Fruit fly (Drosophila melanogaster): ENCODE results near the gene APC4.

The APC4 gene

DNA sequence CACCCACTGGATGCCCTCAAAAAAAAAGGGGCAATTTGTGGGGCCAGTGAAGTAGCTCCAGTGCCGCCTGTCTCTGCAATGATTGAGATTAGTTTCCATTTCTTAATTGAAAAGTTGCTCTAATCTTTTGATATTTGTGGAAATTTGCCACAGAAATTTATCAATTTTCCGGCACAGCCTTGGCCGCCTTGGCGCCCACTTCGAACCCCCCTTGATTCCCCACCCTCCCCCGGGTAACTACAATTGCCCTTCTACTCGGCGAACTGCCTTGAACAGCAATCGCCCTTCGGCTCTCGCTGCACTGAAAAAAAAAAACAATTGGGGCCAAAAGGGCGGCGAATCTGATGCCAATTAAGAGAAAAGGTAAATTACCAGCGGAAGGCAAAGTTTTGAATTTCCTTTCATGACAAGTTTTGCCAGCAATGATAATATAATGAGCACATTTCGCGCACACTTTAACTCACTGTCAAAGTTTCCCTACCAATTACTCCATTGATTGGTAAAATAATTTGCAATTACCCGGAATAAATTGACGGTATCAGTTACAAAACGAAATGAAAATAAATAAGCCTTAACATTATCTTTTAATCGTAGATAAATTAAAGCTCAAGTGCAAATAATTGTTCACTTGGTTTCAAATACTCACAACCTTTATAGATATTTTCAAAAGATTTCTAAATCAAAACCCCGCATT, 37.1 kb downstream of the APC4 start:
- no peak for TF ChIP-seq CTCF (optimal IDR thresholded peaks at IDR 0.05)
- no peak for TF ChIP-seq CG8478 (optimal IDR thresholded peaks at IDR 0.05)

- TF ChIP-seq CTCF (optimal IDR thresholded peaks at IDR 0.05) (no peak), CG8478 (optimal IDR thresholded peaks at IDR 0.05) (no peak)
These were observed 38.4 kb downstream of the APC4 start for dm6 chrX:9120828-9121754.

dm6 chrX:9122492-9122891, 39.8 kb downstream of the APC4 start:
- TF ChIP-seq CG8478 (optimal IDR thresholded peaks at IDR 0.05) (no peak), CTCF (optimal IDR thresholded peaks at IDR 0.05) (no peak)

DNA sequence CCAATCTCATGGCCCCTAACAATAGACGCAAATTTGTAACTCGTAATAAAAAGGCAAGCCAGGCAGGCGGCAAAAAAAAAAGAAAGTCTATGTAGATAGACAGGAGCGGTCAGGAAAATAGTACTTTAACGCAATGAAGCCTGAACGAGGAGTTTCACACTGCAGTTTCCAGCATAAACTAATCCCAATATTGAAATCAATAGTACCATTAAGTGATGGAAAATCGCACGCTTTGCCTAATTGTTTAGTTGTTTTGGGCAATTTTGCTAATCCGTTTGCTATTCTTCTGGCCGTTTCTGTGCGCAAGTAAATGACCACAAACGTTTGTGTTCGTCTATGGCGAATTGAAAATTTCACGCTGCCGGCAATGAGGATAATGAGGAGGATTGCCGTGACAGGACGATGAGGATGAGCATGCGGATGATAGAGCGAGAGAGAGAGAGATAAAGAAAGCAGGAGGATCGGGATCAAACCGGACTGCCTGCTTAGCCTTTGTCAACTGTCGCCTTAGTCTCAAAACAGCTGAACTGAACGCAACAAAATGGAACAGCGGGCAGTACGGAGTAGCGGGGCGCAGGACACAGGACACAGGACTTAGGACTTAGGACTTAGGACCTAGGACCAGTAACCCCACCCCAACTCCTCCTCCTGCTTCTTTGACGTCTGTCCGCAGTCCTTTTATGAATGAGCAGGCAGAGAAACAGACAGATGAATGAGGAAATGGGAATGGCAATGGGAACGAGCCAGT, 44.7 kb downstream of the APC4 start:
- TF ChIP-seq CTCF (optimal IDR thresholded peaks at IDR 0.05): no peak
- TF ChIP-seq CG8478 (optimal IDR thresholded peaks at IDR 0.05): no peak

dm6 chrX:9128012-9128280, 45.2 kb downstream of the APC4 start:
- TF ChIP-seq CG8478 (optimal IDR thresholded peaks at IDR 0.05): no peak
- TF ChIP-seq CTCF (optimal IDR thresholded peaks at IDR 0.05): no peak

DNA sequence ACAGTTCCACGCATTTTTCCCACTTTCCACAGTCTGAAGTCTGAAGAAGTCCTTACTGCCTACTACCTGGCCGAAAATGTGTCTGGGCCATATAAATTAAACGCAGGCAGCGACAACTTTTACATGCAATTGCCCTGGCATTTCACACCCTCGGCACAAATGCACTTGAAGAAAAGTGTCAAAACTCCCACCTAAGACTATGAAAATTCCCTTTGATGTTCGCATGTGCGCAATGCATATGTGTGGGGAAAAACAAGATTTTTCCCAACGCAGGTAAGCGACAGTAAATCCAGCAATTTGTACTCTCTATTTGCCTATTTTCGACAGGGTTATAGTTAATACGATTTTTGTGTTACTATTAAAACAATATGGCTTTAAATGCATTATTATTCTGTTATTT, 46.7 kb downstream of the APC4 start:
- TF ChIP-seq CTCF (optimal IDR thresholded peaks at IDR 0.05) (no peak), CG8478 (optimal IDR thresholded peaks at IDR 0.05) (no peak)

DNA sequence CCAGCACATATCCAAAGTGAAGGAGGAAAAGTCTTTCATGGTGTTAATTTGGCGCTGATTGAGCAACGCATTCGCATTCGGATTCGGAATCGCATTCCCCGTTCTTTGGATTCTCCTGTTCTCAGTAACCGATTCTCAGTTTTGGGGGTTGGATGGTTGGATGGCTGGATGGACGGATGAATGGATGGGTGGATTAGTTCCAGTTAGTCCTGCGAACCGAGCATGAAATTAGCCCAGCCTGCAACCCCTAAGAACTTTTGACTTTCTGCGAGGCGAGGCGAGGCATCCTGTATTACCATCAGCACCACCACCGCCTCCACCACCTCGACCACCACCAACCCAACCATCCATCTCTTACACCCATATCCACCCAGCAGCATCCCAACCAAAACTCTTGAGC, 47.5 kb downstream of the APC4 start:
- no peak for TF ChIP-seq CG8478 (optimal IDR thresholded peaks at IDR 0.05)
- TF ChIP-seq CTCF (optimal IDR thresholded peaks at IDR 0.05): no peak

DNA sequence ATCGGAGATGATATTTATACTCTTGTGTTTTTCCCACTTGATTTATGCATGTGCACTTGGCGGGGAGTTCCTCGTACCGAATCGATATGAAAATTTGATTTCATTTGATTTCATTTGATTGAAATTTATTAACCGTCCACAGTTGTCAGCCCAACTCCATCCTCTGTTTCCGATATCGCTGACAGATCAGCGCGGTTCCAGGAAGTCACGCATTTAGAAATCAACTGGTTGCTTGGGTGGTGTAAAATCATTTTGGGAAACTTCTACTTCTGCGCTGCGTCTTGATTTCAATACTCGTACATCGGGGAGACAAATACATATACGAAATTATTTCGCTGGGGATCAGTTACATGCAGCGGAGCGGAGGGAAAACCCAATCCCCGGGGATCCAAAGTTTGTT, 48.8 kb downstream of the APC4 start:
- TF ChIP-seq CG8478 (optimal IDR thresholded peaks at IDR 0.05): no peak
- TF ChIP-seq CTCF (optimal IDR thresholded peaks at IDR 0.05): no peak

DNA sequence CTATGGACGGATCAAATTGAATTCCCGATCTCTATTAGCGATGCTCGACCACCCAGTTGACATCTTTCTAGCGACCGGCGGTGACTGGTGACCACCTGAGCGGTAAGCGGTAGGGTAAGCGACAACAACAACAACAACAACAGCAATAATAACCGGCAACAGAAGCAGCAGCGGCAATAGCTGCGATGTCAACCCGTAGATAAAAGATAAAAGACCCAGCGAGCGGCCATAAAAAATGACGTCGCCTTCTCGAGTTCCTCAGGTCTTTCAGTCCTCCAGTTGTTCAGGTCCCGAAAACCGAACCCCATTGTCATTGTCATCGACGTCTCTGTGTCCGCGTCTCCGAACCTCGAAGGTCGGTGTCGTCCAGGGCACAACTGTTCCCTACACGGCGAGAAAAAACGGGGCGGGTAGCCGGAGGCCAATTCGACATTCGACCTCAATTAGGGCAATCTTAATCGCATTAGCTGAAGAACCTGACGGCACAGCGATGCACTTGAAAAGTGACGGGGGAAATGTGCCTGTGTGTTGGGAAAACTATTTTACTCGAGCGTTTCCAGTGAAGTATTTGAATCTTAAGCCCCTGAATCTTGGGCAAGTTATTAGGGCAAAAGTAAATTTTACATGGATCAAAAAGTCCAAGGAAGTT, 50.0 kb downstream of the APC4 start:
- TF ChIP-seq CG8478 (optimal IDR thresholded peaks at IDR 0.05): no peak
- TF ChIP-seq CTCF (optimal IDR thresholded peaks at IDR 0.05): no peak

- TF ChIP-seq CG8478 (optimal IDR thresholded peaks at IDR 0.05): no peak
- no peak for TF ChIP-seq CTCF (optimal IDR thresholded peaks at IDR 0.05)
These were observed 51.0 kb downstream of the APC4 start for dm6 chrX:9133577-9134240.

DNA sequence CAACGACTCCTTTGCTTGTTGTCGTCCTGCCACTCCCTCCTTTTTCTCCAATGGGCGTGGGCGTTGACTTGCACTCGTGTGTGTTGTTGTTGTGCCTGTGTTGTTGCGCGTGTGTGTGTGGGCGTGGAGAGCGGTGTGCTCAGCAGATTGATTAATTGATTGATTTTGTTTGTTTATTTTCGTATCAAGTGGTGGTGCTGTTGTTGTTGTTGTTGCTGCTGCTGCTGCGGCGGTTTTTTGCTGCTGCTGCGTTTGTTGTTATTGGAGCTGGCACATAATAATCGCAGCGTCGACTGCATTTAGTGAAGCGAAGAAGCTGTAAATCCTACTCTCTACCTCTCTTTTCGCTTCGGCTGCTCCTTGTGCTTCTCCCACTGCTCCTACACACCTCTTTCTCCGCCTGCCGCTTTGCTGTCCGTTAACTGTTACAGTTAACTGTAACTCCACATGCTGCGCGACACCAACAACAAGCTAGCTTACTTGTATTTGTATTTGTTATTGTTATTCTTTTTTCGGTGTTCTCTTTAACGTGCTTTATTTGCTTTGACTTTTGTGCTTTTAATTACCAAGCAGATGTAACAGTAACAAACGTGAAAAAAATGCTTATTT, 51.6 kb downstream of the APC4 start:
- TF ChIP-seq CTCF (optimal IDR thresholded peaks at IDR 0.05): no peak
- no peak for TF ChIP-seq CG8478 (optimal IDR thresholded peaks at IDR 0.05)

dm6 chrX:9134922-9135453, 52.3 kb downstream of the APC4 start, which contains the start of gene fend:
Gene fend (minus strand): TSS chrX:9135099.
- TF ChIP-seq CTCF (optimal IDR thresholded peaks at IDR 0.05) (no peak), CG8478 (optimal IDR thresholded peaks at IDR 0.05) (no peak)
